Worm (Caenorhabditis elegans) whole organism, L4/young adult: ENCODE measurements around the gene T02G5.7.

Experiments
- W03F9.2 ChIP-seq: fragments of 150-350 bp; optimal IDR thresholded peaks from 2 replicates; lab custom pipeline; 2014; ENCODE audit warnings: missing biosample characterization, missing genetic modification characterization
- dao-5 ChIP-seq: sonication (generic microtip); optimal IDR thresholded peaks from 2 replicates; lab custom pipeline; 2016; ENCODE audit warnings: missing genotype, missing genetic modification characterization, moderate library complexity, missing compliant biosample characterization
- him-1 ChIP-seq: sonication (generic microtip); optimal IDR thresholded peaks from 2 replicates; lab custom pipeline; 2016; ENCODE audit warnings: missing genotype, missing genetic modification reagents, missing genetic modification characterization, missing compliant biosample characterization

- no peak for TF ChIP-seq him-1
- TF ChIP-seq W03F9.2 (tag; lab: Kevin White, UChicago), result no peak
- TF ChIP-seq dao-5 (tag; lab: Kevin White, UChicago), result no peak
Measured at ce11 chrII:7075564-7076228, at the start of gene T02G5.7.
